Worm (Caenorhabditis elegans) whole organism, young adult: ENCODE data around the gene efn-2.

Experiments used
- him-1 ChIP-seq: sonication (generic microtip); optimal IDR thresholded peaks from 2 replicates; lab custom pipeline; 2016; ENCODE audit warnings: missing genotype, missing genetic modification reagents, missing genetic modification characterization, missing compliant biosample characterization
- lsl-1 ChIP-seq: fragments of 200-800 bp; sonication (Bioruptor generic); optimal IDR thresholded peaks from 2 replicates; lab custom pipeline; 2018; ENCODE audit warnings: mild to moderate bottlenecking, missing genetic modification characterization, moderate library complexity, missing compliant biosample characterization
- mel-28 ChIP-seq: sonication (generic microtip); optimal IDR thresholded peaks from 2 replicates; lab custom pipeline; 2016; ENCODE audit warnings: borderline replicate concordance, mild to moderate bottlenecking, missing genetic modification characterization, missing compliant biosample characterization
- nhr-80 ChIP-seq: sonication (generic microtip); optimal IDR thresholded peaks from 2 replicates; lab custom pipeline; 2016; ENCODE audit warnings: missing genetic modification characterization, missing compliant biosample characterization

DNA sequence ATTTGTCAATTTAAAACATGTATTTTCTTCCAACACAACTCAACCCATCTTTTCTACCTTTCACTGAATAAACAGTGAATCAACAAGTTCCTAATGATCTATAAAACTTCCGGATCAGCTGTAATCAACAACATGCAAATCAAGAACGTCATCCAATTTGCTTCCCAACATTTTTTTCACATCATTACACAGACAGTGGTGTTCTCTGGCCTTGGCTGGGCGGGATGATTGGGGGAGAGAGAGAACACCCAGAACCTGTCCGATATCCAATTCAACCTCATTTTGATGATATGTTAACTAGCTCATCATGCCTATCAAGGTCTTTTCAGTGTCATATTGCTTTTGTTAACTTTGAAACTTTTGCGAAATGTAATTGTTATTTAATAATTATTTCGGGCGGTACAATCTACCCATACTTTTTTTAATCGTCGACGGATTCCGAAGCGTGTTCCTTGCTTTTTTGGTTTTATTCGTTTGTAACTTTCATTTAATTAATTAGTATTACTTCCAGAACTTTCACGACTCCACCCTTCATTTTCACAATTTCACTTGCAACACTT is 38.8 kb downstream of the efn-2 start, which contains the start of gene ptr-14:
- no peak for TF ChIP-seq lsl-1
- no peak for TF ChIP-seq nhr-80 (tag; lab: Kevin White, UChicago)
- TF ChIP-seq him-1 (tag; lab: Kevin White, UChicago) = no peak
- TF ChIP-seq mel-28 (tag; lab: Kevin White, UChicago) = no peak
